Worm (Caenorhabditis elegans) whole organism, mixed stage, embryonic: ENCODE measurements around the gene dod-21.

Experiments used
- elt-3 ChIP-seq: fragments of 150-350 bp; optimal IDR thresholded peaks from 2 replicates; lab custom pipeline; 2014; ENCODE audit warnings: missing biosample characterization, missing genetic modification characterization
- ham-2 ChIP-seq: fragments of 200-800 bp; sonication (Bioruptor generic); optimal IDR thresholded peaks from 2 replicates; lab custom pipeline; 2018; ENCODE audit warnings: mild to moderate bottlenecking, missing genetic modification characterization, missing compliant biosample characterization
- lsy-2 ChIP-seq: fragments of 150-350 bp; optimal IDR thresholded peaks from 2 replicates; lab custom pipeline; 2014; ENCODE audit warnings: missing biosample characterization, missing genetic modification characterization
- mab-5 ChIP-seq: fragments of 150-350 bp; optimal IDR thresholded peaks from 2 replicates; lab custom pipeline; 2014; ENCODE audit warnings: missing biosample characterization, missing genetic modification characterization
- mep-1 ChIP-seq: fragments of 150-350 bp; optimal IDR thresholded peaks from 2 replicates; lab custom pipeline; 2017; ENCODE audit warnings: missing biosample characterization, missing genetic modification reagents, missing genetic modification characterization, inconsistent platforms
- nhr-76 ChIP-seq: sonication (generic microtip); optimal IDR thresholded peaks from 2 replicates; lab custom pipeline; 2017; ENCODE audit warnings: missing biosample characterization, missing genetic modification characterization
- pha-4 ChIP-seq: fragments of 150-350 bp; optimal IDR thresholded peaks from 2 replicates; lab custom pipeline; 2018; ENCODE audit warnings: missing biosample characterization, missing genetic modification reagents, missing genetic modification characterization
- sptf-1 ChIP-seq: sonication (generic microtip); optimal IDR thresholded peaks from 2 replicates; lab custom pipeline; 2017; ENCODE audit warnings: mild to moderate bottlenecking, missing genetic modification characterization, moderate library complexity, missing compliant biosample characterization
- zip-8 ChIP-seq: fragments of 150-350 bp; optimal IDR thresholded peaks from 2 replicates; lab custom pipeline; 2014; ENCODE audit warnings: missing biosample characterization, missing genetic modification characterization
- ztf-11 ChIP-seq: fragments of 150-350 bp; optimal IDR thresholded peaks from 2 replicates; lab custom pipeline; 2014; ENCODE audit warnings: missing biosample characterization, missing genetic modification characterization

- no peak for TF ChIP-seq ham-2 (GFP tag; lab: Kevin White, UChicago)
- no peak for TF ChIP-seq zip-8
- no peak for TF ChIP-seq pha-4 (tag; lab: Kevin White, UChicago)
- no peak for TF ChIP-seq ztf-11 (tag; lab: Kevin White, UChicago)
- TF ChIP-seq elt-3 (tag; lab: Kevin White, UChicago): no peak
- TF ChIP-seq sptf-1 (tag; lab: Kevin White, UChicago): no peak
- TF ChIP-seq mab-5 (tag; lab: Kevin White, UChicago): no peak
- TF ChIP-seq nhr-76: no peak
- no peak for TF ChIP-seq mep-1 (tag; lab: Kevin White, UChicago)
- TF ChIP-seq lsy-2 (tag; lab: Kevin White, UChicago): no peak
These were observed 12.2 kb upstream of the dod-21 start, which contains the start of gene srlf-4 for ce11 chrIV:12924332-12924731.
